Worm (Caenorhabditis elegans) whole organism, L1 larva: Measurements from ENCODE around the gene cwf-19L2.

Experiments used
- aly-2 ChIP-seq: fragments of 150-350 bp; optimal IDR thresholded peaks from 2 replicates; lab custom pipeline; 2014; ENCODE audit warnings: missing biosample characterization, missing genetic modification characterization
- blmp-1 ChIP-seq: fragments of 150-350 bp; optimal IDR thresholded peaks from 2 replicates; lab custom pipeline; 2014; ENCODE audit warnings: missing biosample characterization, missing genetic modification characterization
- egl-27 ChIP-seq, 2 experiments: fragments of 150-350 bp in 1 of 2; sonication (generic microtip); optimal IDR thresholded peaks; 3 replicates each; lab custom pipeline; 2017 to 2018; ENCODE audit warnings: missing biosample characterization in 2 of 2, missing genetic modification characterization in 2 of 2, missing genetic modification reagents in 2 of 2
- mep-1 ChIP-seq: fragments of 150-350 bp; optimal IDR thresholded peaks from 2 replicates; lab custom pipeline; 2014; ENCODE audit warnings: missing biosample characterization, missing genetic modification characterization
- nhr-11 ChIP-seq: fragments of 150-350 bp; optimal IDR thresholded peaks from 2 replicates; lab custom pipeline; 2014; ENCODE audit warnings: missing biosample characterization, missing genetic modification characterization
- nhr-237 ChIP-seq: fragments of 150-350 bp; optimal IDR thresholded peaks from 2 replicates; lab custom pipeline; 2014; ENCODE audit warnings: missing biosample characterization, missing genetic modification characterization
- nhr-85 ChIP-seq: sonication (generic microtip); peaks from one replicate; lab custom pipeline; 2016; ENCODE audit warnings: missing genetic modification characterization, inconsistent platforms, missing compliant biosample characterization
- pag-3 ChIP-seq: sonication (generic microtip); optimal IDR thresholded peaks from 2 replicates; lab custom pipeline; 2017; ENCODE audit warnings: missing genetic modification characterization, mild to moderate bottlenecking, missing compliant biosample characterization, antibody characterized with exemption, borderline replicate concordance; ENCODE audit not compliant: insufficient read depth
- vab-15 ChIP-seq: sonication (generic microtip); optimal IDR thresholded peaks from 2 replicates; lab custom pipeline; 2017; ENCODE audit warnings: missing genotype, mild to moderate bottlenecking, missing genetic modification characterization, missing compliant biosample characterization
- zag-1 ChIP-seq: fragments of 150-350 bp; optimal IDR thresholded peaks from 2 replicates; lab custom pipeline; 2014; ENCODE audit warnings: missing biosample characterization, missing genetic modification characterization

ce11 chrIII:7304961-7305648, 11.7 kb downstream of the cwf-19L2 start:
- TF ChIP-seq blmp-1 (tag; lab: Kevin White, UChicago) (peak; percentile 73), pag-3 (no peak), nhr-11 (tag; lab: Kevin White, UChicago) (no peak), mep-1 (no peak), zag-1 (tag; lab: Kevin White, UChicago) (no peak), nhr-237 (tag; lab: Kevin White, UChicago) (no peak), nhr-85 (tag; lab: Kevin White, UChicago) (peak; percentile 79), vab-15 (no peak), egl-27 (tag; optimal IDR thresholded peaks at IDR 0.05; lab: Kevin White, UChicago) (no peak), aly-2 (tag; lab: Kevin White, UChicago) (no peak)
